Fruit fly (Drosophila melanogaster) whole organism, embryonic: ENCODE measurements around the gene Ak3.

Source experiments
- Atf-2 ChIP-seq: fragments of 200-800 bp; sonication (Bioruptor generic); optimal IDR thresholded peaks from 2 replicates; lab custom pipeline; 2016; ENCODE audit warnings: missing biosample characterization, missing genetic modification characterization
- BtbVII ChIP-seq: fragments of 200-800 bp; sonication (Bioruptor generic); optimal IDR thresholded peaks from 3 replicates; lab custom pipeline; 2017; ENCODE audit warnings: missing biosample characterization, mild to moderate bottlenecking, missing genetic modification characterization
- CG10209 ChIP-seq: fragments of 200-800 bp; sonication (Bioruptor generic); optimal IDR thresholded peaks from 3 replicates; lab custom pipeline; 2017; ENCODE audit warnings: missing biosample characterization, mild to moderate bottlenecking, missing genetic modification characterization, missing genetic modification reagents
- CG10366 ChIP-seq: fragments of 200-800 bp; sonication (Bioruptor generic); IDR thresholded peaks from 2 replicates; pipeline ENCODE4 v1.3.6; 2022; ENCODE audit warnings: missing biosample characterization, missing genetic modification characterization
- CG13123 ChIP-seq: fragments of 200-800 bp; sonication (Bioruptor generic); optimal IDR thresholded peaks from 2 replicates; lab custom pipeline; 2016; ENCODE audit warnings: missing biosample characterization, missing genetic modification characterization
- CG14014 ChIP-seq: fragments of 200-800 bp; sonication (Bioruptor generic); IDR thresholded peaks from 2 replicates; pipeline ENCODE4 v1.3.6; 2022; ENCODE audit warnings: missing biosample characterization, missing genetic modification characterization
- CG14965 ChIP-seq: fragments of 200-800 bp; sonication (Bioruptor generic); optimal IDR thresholded peaks from 2 replicates; lab custom pipeline; 2016; ENCODE audit warnings: missing biosample characterization, missing genetic modification characterization, borderline replicate concordance
- CG15011 ChIP-seq: fragments of 200-800 bp; sonication (Bioruptor generic); optimal IDR thresholded peaks from 3 replicates; lab custom pipeline; 2018; ENCODE audit warnings: missing biosample characterization, mild to moderate bottlenecking, missing genetic modification characterization
- CG17802 ChIP-seq: fragments of 200-800 bp; sonication (Bioruptor generic); optimal IDR thresholded peaks from 2 replicates; lab custom pipeline; 2018; ENCODE audit warnings: missing biosample characterization, mild to moderate bottlenecking, missing genetic modification characterization, moderate library complexity
- CG1792 ChIP-seq: fragments of 200-800 bp; sonication (Bioruptor generic); optimal IDR thresholded peaks from 2 replicates; lab custom pipeline; 2016; ENCODE audit warnings: missing biosample characterization, missing genetic modification characterization
- CG18599 ChIP-seq: fragments of 200-800 bp; sonication (Bioruptor generic); optimal IDR thresholded peaks from 3 replicates; lab custom pipeline; 2017; ENCODE audit warnings: missing biosample characterization, missing genetic modification characterization, mild to moderate bottlenecking, moderate library complexity, missing genetic modification reagents
- CG18619 ChIP-seq: fragments of 200-800 bp; sonication (Bioruptor generic); optimal IDR thresholded peaks from 3 replicates; lab custom pipeline; 2017; ENCODE audit warnings: missing biosample characterization, mild to moderate bottlenecking, missing genetic modification characterization
- CG2678 ChIP-seq: fragments of 200-800 bp; sonication (Bioruptor generic); optimal IDR thresholded peaks from 3 replicates; lab custom pipeline; 2019; ENCODE audit warnings: missing biosample characterization, mild to moderate bottlenecking, missing genetic modification characterization, moderate library complexity
- CG34422 ChIP-seq: fragments of 200-800 bp; sonication (Bioruptor generic); IDR thresholded peaks from 3 replicates; pipeline ENCODE4 v1.3.6; 2022; ENCODE audit warnings: missing biosample characterization, missing genetic modification characterization
- CG43689 ChIP-seq: fragments of 200-800 bp; sonication (Bioruptor generic); IDR thresholded peaks from 2 replicates; pipeline ENCODE4 v1.3.6; 2022; ENCODE audit warnings: missing biosample characterization, missing genetic modification characterization
- CG6254 ChIP-seq: fragments of 200-800 bp; sonication (Bioruptor generic); optimal IDR thresholded peaks from 3 replicates; lab custom pipeline; 2017; ENCODE audit warnings: mild to moderate bottlenecking, missing biosample characterization, missing genetic modification reagents, missing genetic modification characterization
- CG6791 ChIP-seq: fragments of 200-800 bp; sonication (Bioruptor generic); IDR thresholded peaks from 3 replicates; pipeline ENCODE4 v1.3.6; 2022; ENCODE audit warnings: missing biosample characterization, missing genetic modification characterization; ENCODE audit not compliant: partially characterized antibody
- CG7271 ChIP-seq: fragments of 200-800 bp; sonication (Bioruptor generic); optimal IDR thresholded peaks from 2 replicates; lab custom pipeline; 2018; ENCODE audit warnings: missing biosample characterization, mild to moderate bottlenecking, missing genetic modification characterization, moderate library complexity
- CG7987 ChIP-seq: fragments of 200-800 bp; sonication (Bioruptor generic); optimal IDR thresholded peaks from 2 replicates; lab custom pipeline; 2018; ENCODE audit warnings: missing biosample characterization, mild to moderate bottlenecking, missing genetic modification characterization, moderate library complexity
- CG8089 ChIP-seq: fragments of 200-800 bp; sonication (Bioruptor generic); optimal IDR thresholded peaks from 3 replicates; lab custom pipeline; 2016; ENCODE audit warnings: missing biosample characterization, missing genetic modification characterization
- CG8765 ChIP-seq: fragments of 200-800 bp; sonication (Bioruptor generic); IDR thresholded peaks from 2 replicates; pipeline ENCODE4 v1.3.6; 2022; ENCODE audit warnings: missing biosample characterization, missing genetic modification characterization
- CG9932 ChIP-seq: fragments of 200-800 bp; sonication (Bioruptor generic); IDR thresholded peaks from 2 replicates; pipeline ENCODE4 v1.3.6; 2022; ENCODE audit warnings: missing biosample characterization, missing genetic modification characterization
- Elba2 ChIP-seq: fragments of 200-800 bp; sonication (Bioruptor generic); optimal IDR thresholded peaks from 3 replicates; lab custom pipeline; 2016; ENCODE audit warnings: missing biosample characterization, missing genetic modification characterization
- Hr3 ChIP-seq: fragments of 200-800 bp; sonication (Bioruptor generic); optimal IDR thresholded peaks from 3 replicates; lab custom pipeline; 2016; ENCODE audit warnings: missing biosample characterization, missing genetic modification characterization
- Hsf ChIP-seq: fragments of 200-800 bp; sonication (Bioruptor generic); optimal IDR thresholded peaks from 3 replicates; lab custom pipeline; 2016; ENCODE audit warnings: missing biosample characterization, missing genetic modification characterization
- MESR4 ChIP-seq: fragments of 200-800 bp; sonication (Bioruptor generic); optimal IDR thresholded peaks from 2 replicates; lab custom pipeline; 2018; ENCODE audit warnings: missing biosample characterization, mild to moderate bottlenecking, missing genetic modification characterization, moderate library complexity
- Mes4 ChIP-seq: fragments of 200-800 bp; sonication (Bioruptor generic); optimal IDR thresholded peaks from 2 replicates; lab custom pipeline; 2016; ENCODE audit warnings: missing biosample characterization, missing genetic modification characterization
- Myb ChIP-seq: fragments of 200-800 bp; sonication (Bioruptor generic); optimal IDR thresholded peaks from 2 replicates; lab custom pipeline; 2016; ENCODE audit warnings: missing biosample characterization, missing genetic modification characterization
- Opbp ChIP-seq: fragments of 200-800 bp; sonication (Bioruptor generic); IDR thresholded peaks from 3 replicates; pipeline ENCODE4 v1.3.6; 2022; ENCODE audit warnings: missing biosample characterization, missing genetic modification characterization; ENCODE audit not compliant: partially characterized antibody
- Rx ChIP-seq: fragments of 200-800 bp; sonication (Bioruptor generic); IDR thresholded peaks from 2 replicates; pipeline ENCODE4 v1.3.6; 2022; ENCODE audit warnings: missing biosample characterization, missing genetic modification characterization
- Stat92E ChIP-seq, 3 experiments: fragments of >200 bp in 2 of 3; fragments of 200-800 bp in 1 of 3; sonication (Bioruptor generic) in 1 of 3; optimal IDR thresholded peaks; 2 replicates each; lab custom pipeline; 2017 to 2019; ENCODE audit warnings: missing biosample characterization in 3 of 3, missing genetic modification characterization in 3 of 3, mild to moderate bottlenecking in 1 of 3, moderate library complexity in 1 of 3
- bab2 ChIP-seq: fragments of 200-800 bp; sonication (Bioruptor generic); optimal IDR thresholded peaks from 2 replicates; lab custom pipeline; 2016; ENCODE audit warnings: missing biosample characterization, missing genetic modification characterization
- crc ChIP-seq: fragments of 200-800 bp; sonication (Bioruptor generic); optimal IDR thresholded peaks from 2 replicates; lab custom pipeline; 2016; ENCODE audit warnings: missing biosample characterization, missing genetic modification characterization
- cwo ChIP-seq: fragments of 200-800 bp; sonication (Bioruptor generic); optimal IDR thresholded peaks from 3 replicates; lab custom pipeline; 2017; ENCODE audit warnings: missing biosample characterization, missing genetic modification characterization, mild to moderate bottlenecking, moderate library complexity, missing genetic modification reagents
- da ChIP-seq: fragments of 200-800 bp; sonication (Bioruptor generic); optimal IDR thresholded peaks from 2 replicates; lab custom pipeline; 2016; ENCODE audit warnings: missing biosample characterization, missing genetic modification characterization
- danr ChIP-seq: fragments of 200-800 bp; sonication (Bioruptor generic); IDR thresholded peaks from 2 replicates; pipeline ENCODE4 v1.3.6; 2022; ENCODE audit warnings: missing biosample characterization, missing genetic modification characterization
- eyg ChIP-seq: fragments of 200-800 bp; sonication (Bioruptor generic); optimal IDR thresholded peaks from 3 replicates; lab custom pipeline; 2016; ENCODE audit warnings: missing biosample characterization, missing genetic modification characterization
- gcm ChIP-seq: fragments of 200-800 bp; sonication (Bioruptor generic); optimal IDR thresholded peaks from 2 replicates; lab custom pipeline; 2019; ENCODE audit warnings: missing biosample characterization, mild to moderate bottlenecking, missing genetic modification characterization, moderate library complexity
- insv ChIP-seq, 2 experiments: fragments of 200-800 bp; sonication (Bioruptor generic); optimal IDR thresholded peaks; 3 replicates each; lab custom pipeline; 2016 to 2018; ENCODE audit warnings: missing biosample characterization in 2 of 2, missing genetic modification characterization in 2 of 2
- jigr1 ChIP-seq: fragments of 200-800 bp; sonication (Bioruptor generic); IDR thresholded peaks from 3 replicates; pipeline ENCODE4 v1.3.6; 2022; ENCODE audit warnings: missing biosample characterization, missing genetic modification characterization
- nom ChIP-seq: fragments of 200-800 bp; sonication (Bioruptor generic); optimal IDR thresholded peaks from 2 replicates; lab custom pipeline; 2017; ENCODE audit warnings: missing biosample characterization, missing genetic modification characterization, mild to moderate bottlenecking, moderate library complexity, missing genetic modification reagents
- onecut ChIP-seq: fragments of 200-800 bp; sonication (Bioruptor generic); IDR thresholded peaks from 2 replicates; pipeline ENCODE4 v1.3.6; 2022; ENCODE audit warnings: missing biosample characterization, missing genetic modification characterization
- peb ChIP-seq: fragments of 200-800 bp; sonication (Bioruptor generic); IDR thresholded peaks from 2 replicates; pipeline ENCODE4 v1.3.6; 2022; ENCODE audit warnings: missing biosample characterization, missing genetic modification characterization
- ro ChIP-seq: fragments of 200-800 bp; sonication (Bioruptor generic); IDR thresholded peaks from 2 replicates; pipeline ENCODE4 v1.3.6; 2022; ENCODE audit warnings: missing biosample characterization, missing genetic modification characterization
- sc ChIP-seq, 3 experiments: fragments of >200 bp in 2 of 3; fragments of 200-800 bp in 1 of 3; sonication (Bioruptor generic) in 1 of 3; optimal IDR thresholded peaks; 2 replicates in 2 of 3; 3 replicates in 1 of 3; lab custom pipeline; 2017; ENCODE audit warnings: mild to moderate bottlenecking in 1 of 3, missing biosample characterization in 1 of 3, missing genetic modification characterization in 1 of 3, missing genetic modification reagents in 1 of 3
- sqz ChIP-seq: fragments of 200-800 bp; sonication (Bioruptor generic); optimal IDR thresholded peaks from 3 replicates; lab custom pipeline; 2018; ENCODE audit warnings: missing biosample characterization, mild to moderate bottlenecking, missing genetic modification characterization
- trem ChIP-seq: fragments of 200-800 bp; optimal IDR thresholded peaks from 3 replicates; lab custom pipeline; 2019; ENCODE audit warnings: missing biosample characterization, mild to moderate bottlenecking, missing genetic modification characterization, moderate library complexity
- usp ChIP-seq: fragments of >200 bp; optimal IDR thresholded peaks from 2 replicates; lab custom pipeline; 2017; ENCODE audit warnings: missing biosample characterization, missing genetic modification characterization
- z ChIP-seq: fragments of 200-800 bp; sonication (Bioruptor generic); IDR thresholded peaks from 3 replicates; pipeline ENCODE4 v1.3.6; 2022; ENCODE audit warnings: missing biosample characterization, missing genetic modification characterization
- zfh1 ChIP-seq: fragments of 200-800 bp; sonication (Bioruptor generic); IDR thresholded peaks from 3 replicates; pipeline ENCODE4 v1.3.6; 2022; ENCODE audit warnings: missing biosample characterization, missing genetic modification characterization

Ak3 gene

dm6 chr3R:10862773-10863445 is 26.5 kb downstream of the Ak3 start, which contains the start of gene CG6574 (continued):
- TF ChIP-seq CG10209 (GFP tag; lab: Kevin White, UChicago) (no peak), Atf-2 (GFP tag; lab: Kevin White, UChicago) (no peak), trem (tag; lab: Kevin White, UChicago) (peak; percentile 41), nom (GFP tag; lab: Kevin White, UChicago) (no peak), CG15011 (GFP tag; lab: Kevin White, UChicago) (no peak), Stat92E (GFP tag; optimal IDR thresholded peaks at IDR 0.05; lab: Kevin White, UChicago) (no peak), CG6254 (GFP tag; lab: Kevin White, UChicago) (peak; percentile 36), CG8765 (GFP tag; lab: Robert Waterston, UW) (no peak), CG18619 (GFP tag; lab: Kevin White, UChicago) (no peak), CG8089 (GFP tag; lab: Kevin White, UChicago) (no peak), Opbp (GFP tag; lab: Robert Waterston, UW) (0 out of 3 replicates have a peak, but pooled peaks have one; percentile 14), onecut (GFP tag; lab: Robert Waterston, UW) (no peak; the same call in 1 of the 2 replicates), gcm (no peak), insv (GFP tag; optimal IDR thresholded peaks at IDR 0.05; lab: Kevin White, UChicago) (no peak), z (GFP tag; lab: Robert Waterston, UW) (no peak), eyg (GFP tag; lab: Kevin White, UChicago) (no peak), sqz (GFP tag; lab: Kevin White, UChicago) (no peak), CG6791 (GFP tag; lab: Robert Waterston, UW) (no peak), zfh1 (GFP tag; lab: Robert Waterston, UW) (0 out of 3 replicates have a peak, but pooled peaks have one; percentile 18), bab2 (GFP tag; lab: Kevin White, UChicago) (no peak), CG17802 (tag; lab: Kevin White, UChicago) (no peak), Rx (GFP tag; lab: Robert Waterston, UW) (no peak), CG14965 (GFP tag; lab: Kevin White, UChicago) (no peak), CG10366 (no peak), sc (optimal IDR thresholded peaks at IDR 0.05; lab: Kevin White, UChicago) (no peak), sc (GFP tag; optimal IDR thresholded peaks at IDR 0.05; lab: Kevin White, UChicago) (no peak), CG7271 (tag; lab: Kevin White, UChicago) (no peak), danr (no peak), Hr3 (GFP tag; lab: Kevin White, UChicago) (no peak), Mes4 (GFP tag; lab: Kevin White, UChicago) (no peak), crc (GFP tag; lab: Kevin White, UChicago) (no peak), CG18599 (peak; percentile 28), CG34422 (GFP tag; lab: Robert Waterston, UW) (peak; percentile 20; the same call in 1 of the 3 replicates), ro (GFP tag; lab: Robert Waterston, UW) (no peak), MESR4 (GFP tag; lab: Kevin White, UChicago) (no peak), cwo (peak; percentile 17), CG1792 (GFP tag; lab: Kevin White, UChicago) (no peak), CG14014 (GFP tag; lab: Robert Waterston, UW) (no peak), Myb (GFP tag; lab: Kevin White, UChicago) (no peak), da (GFP tag; lab: Kevin White, UChicago) (no peak), CG43689 (GFP tag; lab: Robert Waterston, UW) (no peak), CG7987 (peak; percentile 21), jigr1 (no peak), CG2678 (no peak), Hsf (GFP tag; lab: Kevin White, UChicago) (no peak), Elba2 (GFP tag; lab: Kevin White, UChicago) (no peak), peb (GFP tag; lab: Robert Waterston, UW) (no peak), CG9932 (no peak), BtbVII (GFP tag; lab: Kevin White, UChicago) (no peak), CG13123 (GFP tag; lab: Kevin White, UChicago) (no peak), usp (no peak)
